Worm (Caenorhabditis elegans): ENCODE measurements around the gene T28D6.5.

- TF ChIP-seq scrt-1 (GFP tag; IDR thresholded peaks at IDR 0.05) (no peak), ama-1 (optimal IDR thresholded peaks at IDR 0.05) (no peak), flt-1 (GFP tag; IDR thresholded peaks at IDR 0.05) (no peak), F13C5.2 (tag; optimal IDR thresholded peaks at IDR 0.05) (no peak), pes-1 (GFP tag; IDR thresholded peaks at IDR 0.05) (no peak), aly-1 (tag; optimal IDR thresholded peaks at IDR 0.05) (no peak), B0310.2 (tag; optimal IDR thresholded peaks at IDR 0.05) (no peak), hmg-4 (GFP tag; optimal IDR thresholded peaks at IDR 0.05) (no peak), ceh-36 (tag; optimal IDR thresholded peaks at IDR 0.05) (no peak), tbx-11 (GFP tag; IDR thresholded peaks at IDR 0.05) (no peak), tra-4 (tag; optimal IDR thresholded peaks at IDR 0.05) (no peak), ceh-13 (GFP tag; optimal IDR thresholded peaks at IDR 0.05) (no peak), sea-1 (GFP tag; conservative IDR thresholded peaks at IDR 0.05) (no peak), hnd-1 (tag; optimal IDR thresholded peaks at IDR 0.05) (no peak)
These were observed 27.9 kb downstream of the T28D6.5 start for ce11 chrIII:11361394-11361793.
